Fruit fly (Drosophila melanogaster) whole organism, embryonic: ENCODE results near the gene Cyp311a1.

Experiments used
- ATbp ChIP-seq: fragments of 200-800 bp; sonication (Bioruptor generic); optimal IDR thresholded peaks from 2 replicates; lab custom pipeline; 2017; ENCODE audit warnings: missing biosample characterization, mild to moderate bottlenecking, missing genetic modification characterization, missing genetic modification reagents
- CG10431 ChIP-seq: fragments of 200-800 bp; sonication (Bioruptor generic); optimal IDR thresholded peaks from 3 replicates; lab custom pipeline; 2018; ENCODE audit warnings: missing biosample characterization, mild to moderate bottlenecking, missing genetic modification characterization
- CG10654 ChIP-seq: fragments of 200-800 bp; sonication (Bioruptor generic); optimal IDR thresholded peaks from 2 replicates; lab custom pipeline; 2016; ENCODE audit warnings: missing biosample characterization, missing genetic modification characterization
- CG10959 ChIP-seq: fragments of 200-800 bp; sonication (Bioruptor generic); IDR thresholded peaks from 2 replicates; pipeline ENCODE4 v1.3.6; 2022; ENCODE audit warnings: missing biosample characterization, missing genetic modification characterization
- CG11695 ChIP-seq: fragments of 200-800 bp; sonication (Bioruptor generic); IDR thresholded peaks from 3 replicates; pipeline ENCODE4 v1.3.6; 2022; ENCODE audit warnings: missing biosample characterization, missing genetic modification characterization
- CG12391 ChIP-seq: fragments of 200-800 bp; sonication (Bioruptor generic); optimal IDR thresholded peaks from 3 replicates; lab custom pipeline; 2018; ENCODE audit warnings: missing biosample characterization, mild to moderate bottlenecking, missing genetic modification characterization, moderate library complexity
- CG13287 ChIP-seq: fragments of 200-800 bp; sonication (Bioruptor generic); IDR thresholded peaks from 2 replicates; pipeline ENCODE4 v1.3.6; 2022; ENCODE audit warnings: missing biosample characterization, missing genetic modification characterization; ENCODE audit not compliant: partially characterized antibody
- CG13424 ChIP-seq: fragments of 200-800 bp; sonication (Bioruptor generic); optimal IDR thresholded peaks from 2 replicates; lab custom pipeline; 2019; ENCODE audit warnings: missing biosample characterization, mild to moderate bottlenecking, missing genetic modification characterization, moderate library complexity
- CG14014 ChIP-seq: fragments of 200-800 bp; sonication (Bioruptor generic); IDR thresholded peaks from 2 replicates; pipeline ENCODE4 v1.3.6; 2022; ENCODE audit warnings: missing biosample characterization, missing genetic modification characterization
- CG14667 ChIP-seq: fragments of 200-800 bp; sonication (Bioruptor generic); IDR thresholded peaks from 2 replicates; pipeline ENCODE4 v1.3.6; 2022; ENCODE audit warnings: missing biosample characterization, missing genetic modification characterization
- CG15011 ChIP-seq: fragments of 200-800 bp; sonication (Bioruptor generic); optimal IDR thresholded peaks from 3 replicates; lab custom pipeline; 2018; ENCODE audit warnings: missing biosample characterization, mild to moderate bottlenecking, missing genetic modification characterization
- CG15601 ChIP-seq: fragments of 200-800 bp; sonication (Bioruptor generic); optimal IDR thresholded peaks from 3 replicates; lab custom pipeline; 2019; ENCODE audit warnings: missing biosample characterization, mild to moderate bottlenecking, missing genetic modification characterization, moderate library complexity
- CG15696 ChIP-seq: fragments of 200-800 bp; sonication (Bioruptor generic); optimal IDR thresholded peaks from 2 replicates; lab custom pipeline; 2019; ENCODE audit warnings: missing biosample characterization, mild to moderate bottlenecking, missing genetic modification characterization, moderate library complexity
- CG16779 ChIP-seq: fragments of 200-800 bp; sonication (Bioruptor generic); IDR thresholded peaks from 2 replicates; pipeline ENCODE4 v1.3.6; 2022; ENCODE audit warnings: missing biosample characterization, missing genetic modification characterization
- CG2116 ChIP-seq: fragments of 200-800 bp; sonication (Bioruptor generic); optimal IDR thresholded peaks from 3 replicates; lab custom pipeline; 2018; ENCODE audit warnings: missing biosample characterization, mild to moderate bottlenecking, missing genetic modification characterization
- CG32532 ChIP-seq: fragments of 200-800 bp; sonication (Bioruptor generic); IDR thresholded peaks from 2 replicates; pipeline ENCODE4 v1.3.6; 2022; ENCODE audit warnings: missing biosample characterization, missing genetic modification characterization
- CG6683 ChIP-seq: fragments of 200-800 bp; sonication (Bioruptor generic); optimal IDR thresholded peaks from 2 replicates; lab custom pipeline; 2017; ENCODE audit warnings: missing biosample characterization, mild to moderate bottlenecking, missing genetic modification characterization, missing genetic modification reagents
- CG6854 ChIP-seq: fragments of 200-800 bp; sonication (Bioruptor generic); optimal IDR thresholded peaks from 3 replicates; lab custom pipeline; 2017; ENCODE audit warnings: missing biosample characterization, mild to moderate bottlenecking, missing genetic modification characterization
- CG7271 ChIP-seq: fragments of 200-800 bp; sonication (Bioruptor generic); optimal IDR thresholded peaks from 2 replicates; lab custom pipeline; 2018; ENCODE audit warnings: missing biosample characterization, mild to moderate bottlenecking, missing genetic modification characterization, moderate library complexity
- CG9215 ChIP-seq: fragments of 200-800 bp; sonication (Bioruptor generic); IDR thresholded peaks from 2 replicates; pipeline ENCODE4 v1.3.6; 2022; ENCODE audit warnings: missing biosample characterization, missing genetic modification characterization
- CG9797 ChIP-seq: fragments of 200-800 bp; sonication (Bioruptor generic); optimal IDR thresholded peaks from 3 replicates; lab custom pipeline; 2018; ENCODE audit warnings: missing biosample characterization, mild to moderate bottlenecking, missing genetic modification characterization
- CHES-1-like ChIP-seq: fragments of 200-800 bp; sonication (Bioruptor generic); optimal IDR thresholded peaks from 2 replicates; lab custom pipeline; 2016; ENCODE audit warnings: missing biosample characterization, missing genetic modification characterization
- CTCF ChIP-seq: fragments of 200-800 bp; sonication (Bioruptor generic); optimal IDR thresholded peaks from 2 replicates; lab custom pipeline; 2017; ENCODE audit warnings: missing biosample characterization, mild to moderate bottlenecking, missing genetic modification characterization, moderate library complexity
- CoRest ChIP-seq: fragments of 200-800 bp; sonication (Bioruptor generic); optimal IDR thresholded peaks from 3 replicates; lab custom pipeline; 2018; ENCODE audit warnings: missing biosample characterization, mild to moderate bottlenecking, missing genetic modification characterization, moderate library complexity
- CrebB ChIP-seq: fragments of 200-800 bp; sonication (Bioruptor generic); optimal IDR thresholded peaks from 3 replicates; lab custom pipeline; 2018; ENCODE audit warnings: missing biosample characterization, mild to moderate bottlenecking, missing genetic modification characterization
- Dek ChIP-seq: fragments of 200-800 bp; sonication (Bioruptor generic); optimal IDR thresholded peaks from 3 replicates; lab custom pipeline; 2019; ENCODE audit warnings: missing biosample characterization, mild to moderate bottlenecking, missing genetic modification characterization, moderate library complexity
- Drgx ChIP-seq: fragments of 200-800 bp; sonication (Bioruptor generic); IDR thresholded peaks from 2 replicates; pipeline ENCODE4 v1.3.6; 2022; ENCODE audit warnings: missing biosample characterization, missing genetic modification characterization
- Fer1 ChIP-seq: fragments of 200-800 bp; sonication (Bioruptor generic); optimal IDR thresholded peaks from 2 replicates; lab custom pipeline; 2017; ENCODE audit warnings: missing biosample characterization, mild to moderate bottlenecking, missing genetic modification characterization
- Gug ChIP-seq: fragments of 200-800 bp; sonication (Bioruptor generic); IDR thresholded peaks from 4 replicates; pipeline ENCODE4 v1.3.6; 2022; ENCODE audit warnings: missing biosample characterization, missing genetic modification characterization
- H2.0 ChIP-seq: fragments of 200-800 bp; sonication (Bioruptor generic); IDR thresholded peaks from 2 replicates; pipeline ENCODE4 v1.3.6; 2022; ENCODE audit warnings: missing biosample characterization, missing genetic modification characterization
- Lim3 ChIP-seq: fragments of 200-800 bp; sonication (Bioruptor generic); IDR thresholded peaks from 2 replicates; pipeline ENCODE4 v1.3.6; 2022; ENCODE audit warnings: missing biosample characterization, missing genetic modification characterization
- MTF-1 ChIP-seq: fragments of 200-800 bp; sonication (Bioruptor generic); optimal IDR thresholded peaks from 2 replicates; lab custom pipeline; 2018; ENCODE audit warnings: missing biosample characterization, mild to moderate bottlenecking, missing genetic modification characterization, borderline replicate concordance
- NFAT ChIP-seq: fragments of 200-800 bp; sonication (Bioruptor generic); IDR thresholded peaks from 2 replicates; pipeline ENCODE4 v1.3.6; 2022; ENCODE audit warnings: missing biosample characterization, missing genetic modification characterization
- Oli ChIP-seq: fragments of 200-800 bp; sonication (Bioruptor generic); optimal IDR thresholded peaks from 2 replicates; lab custom pipeline; 2018; ENCODE audit warnings: missing biosample characterization, mild to moderate bottlenecking, missing genetic modification characterization, moderate library complexity
- Opbp ChIP-seq: fragments of 200-800 bp; sonication (Bioruptor generic); IDR thresholded peaks from 3 replicates; pipeline ENCODE4 v1.3.6; 2022; ENCODE audit warnings: missing biosample characterization, missing genetic modification characterization; ENCODE audit not compliant: partially characterized antibody
- Ssrp ChIP-seq: fragments of 200-800 bp; sonication (Bioruptor generic); optimal IDR thresholded peaks from 2 replicates; lab custom pipeline; 2018; ENCODE audit warnings: missing biosample characterization, mild to moderate bottlenecking, missing genetic modification characterization, moderate library complexity
- Vsx1 ChIP-seq: fragments of 200-800 bp; sonication (Bioruptor generic); optimal IDR thresholded peaks from 2 replicates; lab custom pipeline; 2017; ENCODE audit warnings: missing biosample characterization, mild to moderate bottlenecking, missing genetic modification characterization, missing genetic modification reagents
- corto ChIP-seq: fragments of 200-800 bp; sonication (Bioruptor generic); optimal IDR thresholded peaks from 2 replicates; lab custom pipeline; 2016; ENCODE audit warnings: missing biosample characterization, mild to moderate bottlenecking, missing genetic modification characterization, moderate library complexity
- dan ChIP-seq: fragments of 200-800 bp; sonication (Bioruptor generic); IDR thresholded peaks from 2 replicates; pipeline ENCODE4 v1.3.6; 2022; ENCODE audit warnings: missing biosample characterization, missing genetic modification characterization
- ems ChIP-seq: fragments of 200-800 bp; sonication (Bioruptor generic); optimal IDR thresholded peaks from 3 replicates; lab custom pipeline; 2016; ENCODE audit warnings: missing biosample characterization, missing genetic modification characterization
- ken ChIP-seq: fragments of 200-800 bp; sonication (Bioruptor generic); IDR thresholded peaks from 3 replicates; pipeline ENCODE4 v1.3.6; 2022; ENCODE audit warnings: missing biosample characterization, missing genetic modification characterization
- klu ChIP-seq: fragments of 200-800 bp; sonication (Bioruptor generic); IDR thresholded peaks from 2 replicates; pipeline ENCODE4 v1.3.6; 2022; ENCODE audit warnings: missing biosample characterization, missing genetic modification characterization
- mld ChIP-seq: fragments of 200-800 bp; sonication (Bioruptor generic); IDR thresholded peaks from 3 replicates; pipeline ENCODE4 v1.3.6; 2022; ENCODE audit warnings: missing biosample characterization, missing genetic modification characterization; ENCODE audit not compliant: partially characterized antibody
- nmo ChIP-seq: fragments of 200-800 bp; sonication (Bioruptor generic); optimal IDR thresholded peaks from 2 replicates; lab custom pipeline; 2018; ENCODE audit warnings: missing biosample characterization, mild to moderate bottlenecking, missing genetic modification characterization, moderate library complexity
- org-1 ChIP-seq: fragments of 200-800 bp; sonication (Bioruptor generic); optimal IDR thresholded peaks from 2 replicates; lab custom pipeline; 2017; ENCODE audit warnings: missing biosample characterization, missing genetic modification characterization
- otp ChIP-seq: fragments of 200-800 bp; sonication (Bioruptor generic); IDR thresholded peaks from 3 replicates; pipeline ENCODE4, ENCODE4 v1.3.6; 2022; ENCODE audit warnings: missing biosample characterization, missing genetic modification characterization
- slbo ChIP-seq: fragments of 200-800 bp; sonication (Bioruptor generic); IDR thresholded peaks from 2 replicates; pipeline ENCODE4 v1.3.6; 2022; ENCODE audit warnings: missing biosample characterization, missing genetic modification characterization
- trh ChIP-seq: fragments of 200-800 bp; sonication (Bioruptor generic); optimal IDR thresholded peaks from 2 replicates; lab custom pipeline; 2016; ENCODE audit warnings: missing biosample characterization, missing genetic modification characterization

Gene Cyp311a1

dm6 chrX:12006678-12007441, 24.4 kb downstream of the Cyp311a1 start, which contains the start of gene CG1806 (continued):
- TF ChIP-seq corto: peak; percentile 36

DNA sequence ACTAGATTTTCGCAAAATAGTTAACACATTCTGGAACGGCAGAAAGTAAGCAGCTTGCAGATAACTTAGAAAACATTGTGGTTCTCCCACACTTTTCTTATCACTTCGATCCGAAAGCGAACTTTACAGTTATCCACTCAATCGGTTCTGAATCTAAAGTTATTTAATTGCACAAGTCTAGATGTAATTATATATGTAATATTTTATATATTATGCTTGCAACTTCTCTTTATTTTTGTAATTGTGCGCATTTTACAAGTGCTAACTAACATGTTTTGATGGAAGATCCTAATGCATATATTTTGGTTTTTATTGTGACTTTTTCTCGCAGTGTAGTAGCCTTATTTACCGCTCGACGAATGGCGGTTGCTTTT, 26.9 kb downstream of the Cyp311a1 start:
- TF ChIP-seq CG16779 (GFP tag; lab: Robert Waterston, UW): no peak
- no peak for TF ChIP-seq CG32532
- TF ChIP-seq CG9797 (GFP tag; lab: Kevin White, UChicago): no peak
- peak; percentile 9 for TF ChIP-seq CG12391 (tag; lab: Kevin White, UChicago)
- TF ChIP-seq org-1 (GFP tag; lab: Kevin White, UChicago): no peak
- no peak for TF ChIP-seq CG14014 (GFP tag; lab: Robert Waterston, UW)
- TF ChIP-seq CG15696 (tag; lab: Kevin White, UChicago): no peak
- TF ChIP-seq klu (GFP tag; lab: Robert Waterston, UW): no peak
- no peak for TF ChIP-seq CG9215 (GFP tag; lab: Robert Waterston, UW)
- TF ChIP-seq corto: no peak
- no peak for TF ChIP-seq CG10959
- TF ChIP-seq CG10431 (GFP tag; lab: Kevin White, UChicago): no peak
- TF ChIP-seq MTF-1: no peak
- no peak for TF ChIP-seq CrebB
- TF ChIP-seq CG13287: no peak
- no peak for TF ChIP-seq CG14667 (GFP tag; lab: Robert Waterston, UW)
- TF ChIP-seq Opbp (GFP tag; lab: Robert Waterston, UW): no peak
- no peak for TF ChIP-seq otp (GFP tag; lab: Robert Waterston, UW)
- TF ChIP-seq Drgx (GFP tag; lab: Robert Waterston, UW): 0 out of 2 replicates have a peak, but pooled peaks have one; percentile 8
- no peak for TF ChIP-seq Gug (GFP tag; lab: Robert Waterston, UW)
- no peak for TF ChIP-seq Dek (tag; lab: Kevin White, UChicago)
- no peak for TF ChIP-seq Vsx1 (GFP tag; lab: Kevin White, UChicago)
- TF ChIP-seq CG15011 (GFP tag; lab: Kevin White, UChicago): no peak
- no peak for TF ChIP-seq ken (GFP tag; lab: Robert Waterston, UW)
- no peak for TF ChIP-seq H2.0 (GFP tag; lab: Robert Waterston, UW)
- TF ChIP-seq Ssrp: peak; percentile 10
- TF ChIP-seq ems (GFP tag; lab: Kevin White, UChicago): no peak
- peak; percentile 58 for TF ChIP-seq Oli (tag; lab: Kevin White, UChicago)
- no peak for TF ChIP-seq Lim3 (GFP tag; lab: Robert Waterston, UW)
- TF ChIP-seq CG11695: no peak
- TF ChIP-seq Fer1 (GFP tag; lab: Kevin White, UChicago): peak; percentile 0
- no peak for TF ChIP-seq CG6683
- TF ChIP-seq CTCF (GFP tag; lab: Kevin White, UChicago): no peak
- TF ChIP-seq slbo (GFP tag; lab: Robert Waterston, UW): no peak
- no peak for TF ChIP-seq CG10654 (GFP tag; lab: Kevin White, UChicago)
- TF ChIP-seq ATbp (GFP tag; lab: Kevin White, UChicago): no peak
- TF ChIP-seq CG2116 (GFP tag; lab: Kevin White, UChicago): no peak
- no peak for TF ChIP-seq dan
- TF ChIP-seq CG13424: peak; percentile 43
- TF ChIP-seq mld: no peak
- TF ChIP-seq CG15601 (tag; lab: Kevin White, UChicago): no peak
- no peak for TF ChIP-seq trh (GFP tag; lab: Kevin White, UChicago)
- no peak for TF ChIP-seq CHES-1-like (GFP tag; lab: Kevin White, UChicago)
- no peak for TF ChIP-seq CG6854 (GFP tag; lab: Kevin White, UChicago)
- no peak for TF ChIP-seq CG7271
- peak; percentile 65 for TF ChIP-seq nmo (GFP tag; lab: Kevin White, UChicago)
- peak; percentile 61 for TF ChIP-seq CoRest (tag; lab: Kevin White, UChicago)
- TF ChIP-seq NFAT (GFP tag; lab: Robert Waterston, UW): no peak
